Worm (Caenorhabditis elegans) whole organism, L3 larva: ENCODE results near the gene osta-1.

Source experiments
- R02D3.7 ChIP-seq: fragments of 150-350 bp; optimal IDR thresholded peaks from 2 replicates; lab custom pipeline; 2014; ENCODE audit warnings: missing biosample characterization, missing genetic modification characterization
- aly-2 ChIP-seq: fragments of 150-350 bp; optimal IDR thresholded peaks from 2 replicates; lab custom pipeline; 2014; ENCODE audit warnings: missing biosample characterization, missing genetic modification characterization
- ama-1 ChIP-seq: fragments of 150-350 bp; optimal IDR thresholded peaks from 2 replicates; lab custom pipeline; 2018
- ceh-16 ChIP-seq: sonication (generic microtip); optimal IDR thresholded peaks from 2 replicates; lab custom pipeline; 2017; ENCODE audit warnings: missing biosample characterization, missing genetic modification characterization
- ceh-28 ChIP-seq: fragments of 150-350 bp; optimal IDR thresholded peaks from 2 replicates; lab custom pipeline; 2014; ENCODE audit warnings: missing biosample characterization, missing genetic modification reagents, missing genetic modification characterization
- ceh-82 ChIP-seq: fragments of 150-350 bp; optimal IDR thresholded peaks from 2 replicates; lab custom pipeline; 2014; ENCODE audit warnings: missing biosample characterization, missing genetic modification characterization
- ceh-9 ChIP-seq: sonication (generic microtip); optimal IDR thresholded peaks from 2 replicates; lab custom pipeline; 2018; ENCODE audit warnings: missing biosample characterization, missing genetic modification characterization
- egl-27 ChIP-seq: sonication (generic microtip); optimal IDR thresholded peaks from 4 replicates; lab custom pipeline; 2017; ENCODE audit warnings: missing biosample characterization, missing genetic modification reagents, missing genetic modification characterization
- egl-5 ChIP-seq: fragments of 150-350 bp; optimal IDR thresholded peaks from 2 replicates; lab custom pipeline; 2017; ENCODE audit warnings: missing biosample characterization, missing genetic modification reagents, missing genetic modification characterization, inconsistent platforms
- elt-1 ChIP-seq: fragments of 150-350 bp; optimal IDR thresholded peaks from 2 replicates; lab custom pipeline; 2014; ENCODE audit warnings: missing biosample characterization, missing genetic modification characterization
- elt-2 ChIP-seq: sonication (generic microtip); optimal IDR thresholded peaks from 2 replicates; lab custom pipeline; 2016; ENCODE audit warnings: missing genetic modification reagents, mild to moderate bottlenecking, missing genetic modification characterization, missing compliant biosample characterization
- elt-3 ChIP-seq, 3 experiments: fragments of 150-350 bp in 1 of 3; sonication (generic microtip) in 2 of 3; optimal IDR thresholded peaks; 2 replicates in 2 of 3; 4 replicates in 1 of 3; lab custom pipeline; 2014 to 2017; ENCODE audit warnings: missing biosample characterization in 3 of 3, missing genetic modification characterization in 3 of 3
- fkh-2 ChIP-seq: fragments of 150-350 bp; optimal IDR thresholded peaks from 2 replicates; lab custom pipeline; 2014; ENCODE audit warnings: missing biosample characterization, missing genetic modification reagents, missing genetic modification characterization
- fos-1 ChIP-seq: fragments of 150-350 bp; optimal IDR thresholded peaks from 2 replicates; lab custom pipeline; 2014; ENCODE audit warnings: missing biosample characterization, missing genetic modification characterization
- hmg-11 ChIP-seq: sonication (generic microtip); optimal IDR thresholded peaks from 2 replicates; lab custom pipeline; 2016; ENCODE audit warnings: missing genetic modification characterization, missing compliant biosample characterization
- jun-1 ChIP-seq: fragments of 150-350 bp; optimal IDR thresholded peaks from 2 replicates; lab custom pipeline; 2014; ENCODE audit warnings: missing biosample characterization, missing genetic modification reagents, missing genetic modification characterization
- lin-15B ChIP-seq: fragments of 150-350 bp; optimal IDR thresholded peaks from 2 replicates; lab custom pipeline; 2014; ENCODE audit warnings: missing biosample characterization, missing genetic modification characterization
- lsy-12 ChIP-seq: sonication (generic microtip); optimal IDR thresholded peaks from 2 replicates; lab custom pipeline; 2016; ENCODE audit warnings: mild to moderate bottlenecking, missing genetic modification characterization, missing compliant biosample characterization
- mdl-1 ChIP-seq: fragments of 150-350 bp; optimal IDR thresholded peaks from 2 replicates; lab custom pipeline; 2014; ENCODE audit warnings: missing biosample characterization, missing genetic modification characterization
- nhr-23 ChIP-seq: fragments of 150-350 bp; optimal IDR thresholded peaks from 2 replicates; lab custom pipeline; 2014; ENCODE audit warnings: missing biosample characterization, missing genetic modification reagents, missing genetic modification characterization
- nhr-43 ChIP-seq: sonication (generic microtip); optimal IDR thresholded peaks from 2 replicates; lab custom pipeline; 2016; ENCODE audit warnings: mild to moderate bottlenecking, missing genetic modification characterization, missing compliant biosample characterization; ENCODE audit not compliant: poor library complexity, severe bottlenecking
- nhr-67 ChIP-seq: fragments of 150-350 bp; optimal IDR thresholded peaks from 2 replicates; lab custom pipeline; 2014; ENCODE audit warnings: missing biosample characterization, missing genetic modification characterization
- nhr-76 ChIP-seq: fragments of 150-350 bp; sonication (generic microtip); optimal IDR thresholded peaks from 5 replicates; lab custom pipeline; 2014; ENCODE audit warnings: missing biosample characterization, missing genetic modification characterization
- pha-4 ChIP-seq: fragments of 150-350 bp; optimal IDR thresholded peaks from 2 replicates; lab custom pipeline; 2014; ENCODE audit warnings: missing biosample characterization, missing genetic modification reagents, missing genetic modification characterization
- pqm-1 ChIP-seq: fragments of 150-350 bp; optimal IDR thresholded peaks from 2 replicates; lab custom pipeline; 2017; ENCODE audit warnings: missing biosample characterization, missing genetic modification characterization, inconsistent platforms
- sea-2 ChIP-seq: fragments of 150-350 bp; sonication (generic microtip); optimal IDR thresholded peaks from 4 replicates; lab custom pipeline; 2014; ENCODE audit warnings: missing biosample characterization, missing genetic modification reagents, missing genetic modification characterization
- skn-1 ChIP-seq: fragments of 150-350 bp; optimal IDR thresholded peaks from 2 replicates; lab custom pipeline; 2014; ENCODE audit warnings: missing biosample characterization, missing genetic modification characterization
- tbx-2 ChIP-seq: sonication (generic microtip); optimal IDR thresholded peaks from 2 replicates; lab custom pipeline; 2016; ENCODE audit warnings: mild to moderate bottlenecking, missing genetic modification characterization, missing compliant biosample characterization
- unc-39 ChIP-seq: sonication (generic microtip); optimal IDR thresholded peaks from 4 replicates; lab custom pipeline; 2017; ENCODE audit warnings: missing biosample characterization, missing genetic modification characterization
- unc-62 ChIP-seq: fragments of 150-350 bp; sonication (generic microtip); optimal IDR thresholded peaks from 4 replicates; lab custom pipeline; 2014; ENCODE audit warnings: missing biosample characterization, missing genetic modification reagents, missing genetic modification characterization
- zag-1 ChIP-seq: fragments of 150-350 bp; optimal IDR thresholded peaks from 2 replicates; lab custom pipeline; 2014; ENCODE audit warnings: missing biosample characterization, missing genetic modification characterization
- ztf-4 ChIP-seq: fragments of 150-350 bp; optimal IDR thresholded peaks from 2 replicates; lab custom pipeline; 2014; ENCODE audit warnings: missing biosample characterization, missing genetic modification characterization

osta-1 gene

ce11 chrII:44740-45139 is 38.3 kb downstream of the osta-1 start, which contains the start of gene rpoa-49:
Gene rpoa-49 (plus strand): TSS chrII:45040.
- TF ChIP-seq nhr-43, result no peak
- no peak for TF ChIP-seq elt-3 (tag; optimal IDR thresholded peaks at IDR 0.05; lab: Kevin White, UChicago)
- no peak for TF ChIP-seq elt-1 (tag; lab: Kevin White, UChicago)
- no peak for TF ChIP-seq R02D3.7 (tag; lab: Kevin White, UChicago)
- TF ChIP-seq lsy-12 (tag; lab: Kevin White, UChicago), result no peak
- TF ChIP-seq unc-39 (tag; lab: Kevin White, UChicago), result no peak
- no peak for TF ChIP-seq fos-1 (tag; lab: Kevin White, UChicago)
- TF ChIP-seq skn-1 (tag; lab: Kevin White, UChicago), result no peak
- TF ChIP-seq ceh-28 (tag; lab: Kevin White, UChicago), result no peak
- TF ChIP-seq mdl-1 (tag; lab: Kevin White, UChicago), result no peak
- TF ChIP-seq fkh-2, result no peak
- no peak for TF ChIP-seq lin-15B
- no peak for TF ChIP-seq hmg-11
- TF ChIP-seq egl-27 (tag; lab: Kevin White, UChicago), result no peak
- TF ChIP-seq, all 47 proteins: peak for 0

- TF ChIP-seq ceh-9 (no peak), ceh-28 (tag; lab: Kevin White, UChicago) (no peak), jun-1 (tag; lab: Kevin White, UChicago) (no peak), pha-4 (no peak), ztf-4 (no peak), nhr-67 (tag; lab: Kevin White, UChicago) (no peak)
These were observed 39.7 kb downstream of the osta-1 start, which contains the start of gene rpt-4 for ce11 chrII:46116-46515. Gene rpt-4 (minus strand): TSS chrII:46216.

- TF ChIP-seq sea-2 (GFP tag; lab: Kevin White, UChicago) (no peak), ceh-82 (tag; lab: Kevin White, UChicago) (no peak), unc-62 (GFP tag; lab: Kevin White, UChicago) (no peak)
These were observed 40.8 kb downstream of the osta-1 start, which contains the start of gene C23H3.5 for ce11 chrII:47280-47679. Gene C23H3.5 (plus strand): TSS chrII:47580.

DNA sequence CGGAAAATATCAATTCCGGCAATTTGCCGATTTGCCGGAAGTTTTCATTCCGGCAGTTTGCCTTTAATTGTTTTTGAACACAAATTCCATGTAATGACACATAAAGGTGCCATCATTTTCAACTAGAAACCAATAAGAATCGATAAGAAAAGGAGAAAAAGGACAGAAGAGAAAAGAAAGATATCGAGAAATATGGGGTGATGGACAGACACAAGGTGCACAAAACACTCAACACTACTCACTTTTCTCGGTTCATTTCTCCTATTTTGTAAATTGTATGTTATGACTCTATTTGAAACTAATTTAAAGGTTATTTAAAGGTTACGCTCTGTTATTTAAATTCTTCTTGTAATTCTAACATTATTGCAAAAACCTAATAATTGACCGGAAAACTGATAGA is 44.4 kb downstream of the osta-1 start:
- TF ChIP-seq elt-2 (tag; lab: Kevin White, UChicago), result peak; percentile 44
- TF ChIP-seq egl-5, result no peak
- TF ChIP-seq nhr-76 (tag; lab: Kevin White, UChicago), result no peak
- TF ChIP-seq pqm-1 (tag; lab: Kevin White, UChicago), result peak; percentile 61
- TF ChIP-seq ceh-28 (tag; lab: Kevin White, UChicago), result peak; percentile 19

DNA sequence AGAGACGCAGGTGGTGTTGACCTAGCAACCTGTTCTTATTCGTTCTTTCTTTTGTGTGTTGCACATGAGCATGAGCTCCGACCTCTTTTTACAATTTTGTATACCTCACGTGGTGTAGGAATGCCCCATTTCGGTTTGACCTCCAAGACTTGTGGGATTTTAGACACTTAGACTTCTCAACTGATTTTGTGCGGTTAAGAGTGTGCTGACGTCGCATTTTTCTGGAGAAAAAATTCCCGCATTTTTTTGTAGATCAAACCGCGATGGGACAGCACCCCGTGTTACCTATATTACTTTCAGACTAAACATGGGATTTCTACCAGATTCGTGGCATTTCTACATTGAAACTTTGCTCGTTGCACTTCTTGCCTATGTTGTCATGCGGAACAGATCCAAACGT is 44.9 kb downstream of the osta-1 start, which contains the start of gene sptl-1:
Gene sptl-1, plus strand, starts transcription at position 301 of the 400 bp plus-strand sequence.
- TF ChIP-seq jun-1 (tag; lab: Kevin White, UChicago), result no peak
- TF ChIP-seq tbx-2 (tag; lab: Kevin White, UChicago), result no peak
- TF ChIP-seq nhr-43, result no peak
- TF ChIP-seq egl-5, result no peak
- no peak for TF ChIP-seq lin-15B
- TF ChIP-seq zag-1, result no peak
- TF ChIP-seq nhr-23 (tag; lab: Kevin White, UChicago), result no peak
- TF ChIP-seq elt-3 (tag; optimal IDR thresholded peaks at IDR 0.05; lab: Kevin White, UChicago), result no peak
- no peak for TF ChIP-seq ama-1 (lab: Kevin White, UChicago)
- no peak for TF ChIP-seq ceh-16 (tag; lab: Kevin White, UChicago)
- TF ChIP-seq ceh-82 (tag; lab: Kevin White, UChicago), result no peak
- no peak for TF ChIP-seq aly-2 (tag; lab: Kevin White, UChicago)
- no peak for TF ChIP-seq unc-62 (GFP tag; lab: Kevin White, UChicago)
- TF ChIP-seq sea-2 (GFP tag; lab: Kevin White, UChicago), result no peak

ce11 chrII:55204-55603 is 48.7 kb downstream of the osta-1 start, which contains the start of gene tre-5:
Gene tre-5 (minus strand): TSS chrII:55304.
- TF ChIP-seq egl-27 (tag; lab: Kevin White, UChicago) (no peak), nhr-67 (tag; lab: Kevin White, UChicago) (no peak), jun-1 (tag; lab: Kevin White, UChicago) (no peak)
